Fruit fly (Drosophila melanogaster): ENCODE results near the gene Hex-A.
A peak's percentile ranks its signal among the peaks of the same experiment; 100 is the strongest.

Gene Hex-A

dm6 chrX:9585359-9586002 is at the start of gene Hex-A:
Gene Hex-A, plus strand, starts transcription at chrX:9585675.
- TF ChIP-seq gl (tag; optimal IDR thresholded peaks at IDR 0.05) = peak; percentile 93
- TF ChIP-seq Ets98B (GFP tag; IDR thresholded peaks at IDR 0.05) = peak; percentile 81
- peak; percentile 98 for TF ChIP-seq Snoo (tag; optimal IDR thresholded peaks at IDR 0.05)
- TF ChIP-seq CG14655 (GFP tag; optimal IDR thresholded peaks at IDR 0.05) = peak; percentile 98
- peak; percentile 98 for TF ChIP-seq CG8301 (tag; optimal IDR thresholded peaks at IDR 0.05)
- peak; percentile 98 for TF ChIP-seq CG9948 (tag; optimal IDR thresholded peaks at IDR 0.05)
- TF ChIP-seq CG34367 (tag; optimal IDR thresholded peaks at IDR 0.05) = peak; percentile 98
- TF ChIP-seq fd96Ca (GFP tag; IDR thresholded peaks at IDR 0.05) = peak; percentile 86
- TF ChIP-seq CG17806 (tag; optimal IDR thresholded peaks at IDR 0.05) = peak; percentile 96
- TF ChIP-seq CG32121 (GFP tag; IDR thresholded peaks at IDR 0.05) = peak; percentile 89
- TF ChIP-seq EcR (GFP tag; optimal IDR thresholded peaks at IDR 0.05) = peak; percentile 95
- TF ChIP-seq CG10348 (GFP tag; IDR thresholded peaks at IDR 0.05) = peak; percentile 77
- peak; percentile 99 for TF ChIP-seq CG15710 (tag; optimal IDR thresholded peaks at IDR 0.05)
- TF ChIP-seq CG4496 (GFP tag; IDR thresholded peaks at IDR 0.05) = peak; percentile 90
- peak; percentile 78 for TF ChIP-seq CG12605 (GFP tag; IDR thresholded peaks at IDR 0.05)
- peak; percentile 85 for TF ChIP-seq Pif1B (GFP tag; optimal IDR thresholded peaks at IDR 0.05)
- peak; percentile 98 for TF ChIP-seq CG8159 (tag; optimal IDR thresholded peaks at IDR 0.05)
- TF ChIP-seq rn (GFP tag; IDR thresholded peaks at IDR 0.05) = peak; percentile 72
- TF ChIP-seq D1 (tag; optimal IDR thresholded peaks at IDR 0.05) = peak; percentile 99
- peak; percentile 96 for TF ChIP-seq Pif1A (GFP tag; optimal IDR thresholded peaks at IDR 0.05)
- peak; percentile 93 for TF ChIP-seq CG13204 (GFP tag; optimal IDR thresholded peaks at IDR 0.05)

- TF ChIP-seq CG13204 (GFP tag; optimal IDR thresholded peaks at IDR 0.05) (no peak), gl (tag; optimal IDR thresholded peaks at IDR 0.05) (no peak), EcR (GFP tag; optimal IDR thresholded peaks at IDR 0.05) (no peak), Ets98B (GFP tag; IDR thresholded peaks at IDR 0.05) (no peak), fd96Ca (GFP tag; IDR thresholded peaks at IDR 0.05) (no peak), CG15710 (tag; optimal IDR thresholded peaks at IDR 0.05) (no peak), CG8301 (tag; optimal IDR thresholded peaks at IDR 0.05) (no peak), CG9948 (tag; optimal IDR thresholded peaks at IDR 0.05) (no peak), D1 (tag; optimal IDR thresholded peaks at IDR 0.05) (no peak), Pif1B (GFP tag; optimal IDR thresholded peaks at IDR 0.05) (no peak)
These were observed 41.0 kb upstream of the Hex-A start for dm6 chrX:9544457-9544856.

dm6 chrX:9550565-9551145 is 34.8 kb upstream of the Hex-A start, which contains the start of gene CG32700:
Gene CG32700, minus strand, starts transcription at chrX:9550838.
- TF ChIP-seq CG34367 (tag; optimal IDR thresholded peaks at IDR 0.05) = no peak
- TF ChIP-seq CG4496 (GFP tag; IDR thresholded peaks at IDR 0.05) = 0 out of 3 replicates have a peak, but pooled peaks have one; percentile 11
- TF ChIP-seq Ets98B (GFP tag; IDR thresholded peaks at IDR 0.05) = no peak
- no peak for TF ChIP-seq D1 (tag; optimal IDR thresholded peaks at IDR 0.05)
- TF ChIP-seq fd96Ca (GFP tag; IDR thresholded peaks at IDR 0.05) = no peak
- no peak for TF ChIP-seq Snoo (tag; optimal IDR thresholded peaks at IDR 0.05)
- TF ChIP-seq Pif1B (GFP tag; optimal IDR thresholded peaks at IDR 0.05) = no peak
- no peak for TF ChIP-seq CG8159 (tag; optimal IDR thresholded peaks at IDR 0.05)
- peak; percentile 35; the same call in 1 of the 2 replicates for TF ChIP-seq CG12605 (GFP tag; IDR thresholded peaks at IDR 0.05)

- TF ChIP-seq Pif1B (GFP tag; optimal IDR thresholded peaks at IDR 0.05) (no peak), CG10348 (GFP tag; IDR thresholded peaks at IDR 0.05) (no peak), EcR (GFP tag; optimal IDR thresholded peaks at IDR 0.05) (no peak), CG8301 (tag; optimal IDR thresholded peaks at IDR 0.05) (no peak), Pif1A (GFP tag; optimal IDR thresholded peaks at IDR 0.05) (no peak), Snoo (tag; optimal IDR thresholded peaks at IDR 0.05) (no peak), CG8159 (tag; optimal IDR thresholded peaks at IDR 0.05) (no peak), CG15710 (tag; optimal IDR thresholded peaks at IDR 0.05) (no peak), Ets98B (GFP tag; IDR thresholded peaks at IDR 0.05) (no peak), CG34367 (tag; optimal IDR thresholded peaks at IDR 0.05) (no peak), D1 (tag; optimal IDR thresholded peaks at IDR 0.05) (no peak), CG17806 (tag; optimal IDR thresholded peaks at IDR 0.05) (no peak), fd96Ca (GFP tag; IDR thresholded peaks at IDR 0.05) (no peak), CG13204 (GFP tag; optimal IDR thresholded peaks at IDR 0.05) (no peak), CG4496 (GFP tag; IDR thresholded peaks at IDR 0.05) (no peak), CG9948 (tag; optimal IDR thresholded peaks at IDR 0.05) (no peak)
These were observed 34.3 kb upstream of the Hex-A start for dm6 chrX:9551179-9551578.

- no peak for TF ChIP-seq D1 (tag; optimal IDR thresholded peaks at IDR 0.05)
- peak; percentile 83 for TF ChIP-seq CG17806 (tag; optimal IDR thresholded peaks at IDR 0.05)
- TF ChIP-seq Pif1B (GFP tag; optimal IDR thresholded peaks at IDR 0.05) = peak; percentile 76
- TF ChIP-seq CG14655 (GFP tag; optimal IDR thresholded peaks at IDR 0.05) = peak; percentile 87
- peak; percentile 89 for TF ChIP-seq CG8159 (tag; optimal IDR thresholded peaks at IDR 0.05)
- peak; percentile 93 for TF ChIP-seq CG4496 (GFP tag; IDR thresholded peaks at IDR 0.05)
- peak; percentile 90 for TF ChIP-seq CG12605 (GFP tag; IDR thresholded peaks at IDR 0.05)
- TF ChIP-seq CG15710 (tag; optimal IDR thresholded peaks at IDR 0.05) = peak; percentile 84
- peak; percentile 87 for TF ChIP-seq Ets98B (GFP tag; IDR thresholded peaks at IDR 0.05)
- peak; percentile 77; the same call in 1 of the 2 replicates for TF ChIP-seq CG32121 (GFP tag; IDR thresholded peaks at IDR 0.05)
- peak; percentile 76 for TF ChIP-seq CG13204 (GFP tag; optimal IDR thresholded peaks at IDR 0.05)
- TF ChIP-seq CG9948 (tag; optimal IDR thresholded peaks at IDR 0.05) = peak; percentile 80
- TF ChIP-seq gl (tag; optimal IDR thresholded peaks at IDR 0.05) = peak; percentile 59
- TF ChIP-seq Pif1A (GFP tag; optimal IDR thresholded peaks at IDR 0.05) = peak; percentile 87
- no peak for TF ChIP-seq CG10348 (GFP tag; IDR thresholded peaks at IDR 0.05)
- peak; percentile 84 for TF ChIP-seq fd96Ca (GFP tag; IDR thresholded peaks at IDR 0.05)
- TF ChIP-seq rn (GFP tag; IDR thresholded peaks at IDR 0.05) = 0 out of 2 replicates have a peak, but pooled peaks have one; percentile 46
- peak; percentile 89 for TF ChIP-seq Snoo (tag; optimal IDR thresholded peaks at IDR 0.05)
- peak; percentile 82 for TF ChIP-seq CG8301 (tag; optimal IDR thresholded peaks at IDR 0.05)
- TF ChIP-seq EcR (GFP tag; optimal IDR thresholded peaks at IDR 0.05) = peak; percentile 18
- peak; percentile 86 for TF ChIP-seq CG34367 (tag; optimal IDR thresholded peaks at IDR 0.05)
These were observed 31.7 kb upstream of the Hex-A start for dm6 chrX:9553545-9554320.
